Worm (Caenorhabditis elegans) whole organism, L3 larva: ENCODE results near the gene srh-287.

Experiments used
- ama-1 ChIP-seq: fragments of 150-350 bp; optimal IDR thresholded peaks from 2 replicates; lab custom pipeline; 2018
- egl-27 ChIP-seq: sonication (generic microtip); optimal IDR thresholded peaks from 4 replicates; lab custom pipeline; 2017; ENCODE audit warnings: missing biosample characterization, missing genetic modification reagents, missing genetic modification characterization
- jun-1 ChIP-seq: fragments of 150-350 bp; optimal IDR thresholded peaks from 2 replicates; lab custom pipeline; 2014; ENCODE audit warnings: missing biosample characterization, missing genetic modification reagents, missing genetic modification characterization
- nhr-12 ChIP-seq: fragments of 150-350 bp; optimal IDR thresholded peaks from 2 replicates; lab custom pipeline; 2014; ENCODE audit warnings: missing biosample characterization, missing genetic modification characterization
- nhr-43 ChIP-seq: sonication (generic microtip); optimal IDR thresholded peaks from 2 replicates; lab custom pipeline; 2016; ENCODE audit warnings: mild to moderate bottlenecking, missing genetic modification characterization, missing compliant biosample characterization; ENCODE audit not compliant: poor library complexity, severe bottlenecking
- unc-62 ChIP-seq: fragments of 150-350 bp; sonication (generic microtip); optimal IDR thresholded peaks from 4 replicates; lab custom pipeline; 2014; ENCODE audit warnings: missing biosample characterization, missing genetic modification reagents, missing genetic modification characterization

DNA sequence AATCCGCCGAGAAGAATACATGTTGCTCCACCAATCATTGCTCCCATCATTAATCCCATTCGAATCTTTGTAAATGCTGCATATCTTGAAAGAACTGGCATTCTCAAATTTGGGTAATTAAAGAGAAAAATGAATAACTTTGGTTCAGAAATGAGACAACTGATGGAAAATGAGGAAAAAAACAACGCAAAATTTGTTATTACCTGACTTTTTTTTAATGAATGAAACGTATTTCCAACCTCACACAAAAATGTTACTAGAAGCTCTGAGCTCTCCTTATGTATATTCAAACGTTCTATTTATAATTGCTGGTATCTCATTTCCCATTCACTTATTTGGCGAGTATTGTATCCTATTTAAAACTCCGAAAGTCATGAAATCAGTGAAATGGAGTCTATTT is 1.9 kb downstream of the srh-287 start, which contains the start of the genes Y94A7B.11 and srh-292:
- TF ChIP-seq egl-27 (tag; lab: Kevin White, UChicago) (no peak), unc-62 (GFP tag; lab: Kevin White, UChicago) (no peak), nhr-12 (no peak), nhr-43 (tag; lab: Kevin White, UChicago) (no peak), jun-1 (tag; lab: Kevin White, UChicago) (no peak), ama-1 (lab: Kevin White, UChicago) (no peak)
